Worm (Caenorhabditis elegans) whole organism, early embryonic: ENCODE data around the gene clec-3.

Source experiments
- F13C5.2 ChIP-seq: sonication (generic microtip); optimal IDR thresholded peaks from 2 replicates; lab custom pipeline; 2017; ENCODE audit warnings: mild to moderate bottlenecking, missing genetic modification characterization, inconsistent platforms, missing compliant biosample characterization
- ama-1 ChIP-seq: fragments of 150-350 bp; optimal IDR thresholded peaks from 2 replicates; lab custom pipeline; 2014
- flt-1 ChIP-seq: fragments of 200-800 bp; sonication (Bioruptor generic); IDR thresholded peaks from 2 replicates; pipeline ENCODE4 v1.3.6; 2022; ENCODE audit warnings: missing genetic modification characterization, missing compliant biosample characterization
- scrt-1 ChIP-seq: fragments of 200-800 bp; sonication (Bioruptor generic); IDR thresholded peaks from 2 replicates; pipeline ENCODE4 v1.3.6; 2022; ENCODE audit warnings: missing genetic modification characterization, missing compliant biosample characterization

DNA sequence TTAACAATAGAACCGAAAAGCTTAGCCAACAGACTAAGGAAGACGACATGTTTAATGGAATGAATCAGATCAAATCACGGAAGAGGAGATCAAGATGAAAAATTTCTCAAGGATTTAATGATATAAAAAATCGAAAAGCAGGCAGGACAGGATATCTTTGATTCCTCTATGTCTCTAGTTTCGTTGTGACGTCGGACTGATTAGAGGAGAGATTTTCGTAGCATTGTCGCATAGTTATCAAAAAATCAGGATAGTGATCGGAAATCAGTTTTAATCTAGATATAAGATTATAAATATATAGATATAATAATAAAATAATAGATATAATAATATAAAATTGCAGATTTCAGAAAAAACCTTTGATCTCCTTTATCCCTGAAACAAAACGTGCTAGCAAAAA lies 23.7 kb upstream of the clec-3 start, which contains the start of gene B0454.8:
- TF ChIP-seq F13C5.2 (tag; lab: Kevin White, UChicago) (no peak), scrt-1 (no peak), flt-1 (no peak), ama-1 (lab: Kevin White, UChicago) (no peak)
